Worm (Caenorhabditis elegans): Measurements from ENCODE around the gene pals-37.

ce11 chrV:12450441-12450840, 9.1 kb upstream of the pals-37 start, which contains the start of gene F28C1.1:
- no peak for TF ChIP-seq ceh-82 (tag; optimal IDR thresholded peaks at IDR 0.05)
- no peak for TF ChIP-seq alr-1 (tag; optimal IDR thresholded peaks at IDR 0.05)
- no peak for TF ChIP-seq ztf-4 (tag; optimal IDR thresholded peaks at IDR 0.05)
- TF ChIP-seq ZK546.5 (tag; optimal IDR thresholded peaks at IDR 0.05) = no peak
- no peak for TF ChIP-seq unc-39 (tag; optimal IDR thresholded peaks at IDR 0.05)
- TF ChIP-seq lin-39 (tag; optimal IDR thresholded peaks at IDR 0.05) = no peak
- TF ChIP-seq unc-55 (GFP tag; optimal IDR thresholded peaks at IDR 0.05) = peak; percentile 62
- no peak for TF ChIP-seq mbf-1 (tag; optimal IDR thresholded peaks at IDR 0.05)
- TF ChIP-seq nhr-6 (tag; optimal IDR thresholded peaks at IDR 0.05) = no peak
- TF ChIP-seq fos-1 (tag; optimal IDR thresholded peaks at IDR 0.05) = no peak

All from whole organism, L2 larva.